Worm (Caenorhabditis elegans) whole organism, L4/young adult: Measurements from ENCODE around the gene C25H3.10.

ENCODE experiments used
- W03F9.2 ChIP-seq: fragments of 150-350 bp; optimal IDR thresholded peaks from 2 replicates; lab custom pipeline; 2014; ENCODE audit warnings: missing biosample characterization, missing genetic modification characterization
- dao-5 ChIP-seq: sonication (generic microtip); optimal IDR thresholded peaks from 2 replicates; lab custom pipeline; 2016; ENCODE audit warnings: missing genotype, missing genetic modification characterization, moderate library complexity, missing compliant biosample characterization
- him-1 ChIP-seq: sonication (generic microtip); optimal IDR thresholded peaks from 2 replicates; lab custom pipeline; 2016; ENCODE audit warnings: missing genotype, missing genetic modification reagents, missing genetic modification characterization, missing compliant biosample characterization

C25H3.10 gene

ce11 chrII:5691216-5691771, 7.5 kb downstream of the C25H3.10 start, which contains the start of the genes ndub-5 and eif-2D:
TSS of gene ndub-5 (minus strand) at chrII:5691353.
TSS of gene eif-2D (plus strand) at chrII:5691721.
- TF ChIP-seq W03F9.2 (tag; lab: Kevin White, UChicago) (no peak), him-1 (tag; lab: Kevin White, UChicago) (no peak), dao-5 (tag; lab: Kevin White, UChicago) (no peak)

- TF ChIP-seq him-1 (tag; lab: Kevin White, UChicago) (no peak), dao-5 (tag; lab: Kevin White, UChicago) (no peak), W03F9.2 (tag; lab: Kevin White, UChicago) (no peak)
Observed at ce11 chrII:5688959-5689358, 9.8 kb downstream of the C25H3.10 start, which contains the start of gene C25H3.11. TSS of gene C25H3.11 (minus strand) at chrII:5689040.

ce11 chrII:5680703-5681102, 18.1 kb downstream of the C25H3.10 start, which contains the start of gene flp-27:
TSS of gene flp-27 (plus strand) at chrII:5681003.
- TF ChIP-seq dao-5 (tag; lab: Kevin White, UChicago) (no peak), him-1 (tag; lab: Kevin White, UChicago) (no peak), W03F9.2 (tag; lab: Kevin White, UChicago) (no peak)

ce11 chrII:5669580-5669979, 29.2 kb downstream of the C25H3.10 start, which contains the start of gene C25H3.17:
TSS of gene C25H3.17 (minus strand) at chrII:5669680.
- TF ChIP-seq W03F9.2 (tag; lab: Kevin White, UChicago) (no peak), dao-5 (tag; lab: Kevin White, UChicago) (no peak), him-1 (tag; lab: Kevin White, UChicago) (no peak)

ce11 chrII:5668830-5669229, 29.9 kb downstream of the C25H3.10 start, which contains the start of gene C25H3.7:
TSS of gene C25H3.7 (minus strand) at chrII:5668930.
- no peak for TF ChIP-seq him-1 (tag; lab: Kevin White, UChicago)
- TF ChIP-seq W03F9.2 (tag; lab: Kevin White, UChicago), result no peak
- TF ChIP-seq dao-5 (tag; lab: Kevin White, UChicago), result no peak

ce11 chrII:5667540-5667939, 31.2 kb downstream of the C25H3.10 start:
- TF ChIP-seq him-1 (tag; lab: Kevin White, UChicago), result no peak
- no peak for TF ChIP-seq W03F9.2 (tag; lab: Kevin White, UChicago)
- no peak for TF ChIP-seq dao-5 (tag; lab: Kevin White, UChicago)

- no peak for TF ChIP-seq dao-5 (tag; lab: Kevin White, UChicago)
- TF ChIP-seq W03F9.2 (tag; lab: Kevin White, UChicago), result no peak
- no peak for TF ChIP-seq him-1 (tag; lab: Kevin White, UChicago)
Observed at ce11 chrII:5665991-5666390, 32.8 kb downstream of the C25H3.10 start, which contains the start of gene C25H3.16. TSS of gene C25H3.16 (plus strand) at chrII:5666291.

ce11 chrII:5665029-5665428, 33.7 kb downstream of the C25H3.10 start, which contains the start of gene C25H3.15:
TSS of gene C25H3.15 (plus strand) at chrII:5665329.
- TF ChIP-seq W03F9.2 (tag; lab: Kevin White, UChicago) (no peak), him-1 (tag; lab: Kevin White, UChicago) (no peak), dao-5 (tag; lab: Kevin White, UChicago) (no peak)

- no peak for TF ChIP-seq dao-5 (tag; lab: Kevin White, UChicago)
- TF ChIP-seq W03F9.2 (tag; lab: Kevin White, UChicago), result no peak
- no peak for TF ChIP-seq him-1 (tag; lab: Kevin White, UChicago)
Observed at ce11 chrII:5663180-5663791, 35.5 kb downstream of the C25H3.10 start.

ce11 chrII:5661735-5662177, 37.0 kb downstream of the C25H3.10 start:
- TF ChIP-seq dao-5 (tag; lab: Kevin White, UChicago) (peak; percentile 69), W03F9.2 (tag; lab: Kevin White, UChicago) (no peak), him-1 (tag; lab: Kevin White, UChicago) (peak; percentile 84)

- peak; percentile 33 for TF ChIP-seq W03F9.2 (tag; lab: Kevin White, UChicago)
- peak; percentile 73 for TF ChIP-seq him-1 (tag; lab: Kevin White, UChicago)
- no peak for TF ChIP-seq dao-5 (tag; lab: Kevin White, UChicago)
Observed at ce11 chrII:5660736-5661734, 37.7 kb downstream of the C25H3.10 start, which contains the start of the genes ift-43 and mdt-26. TSS of gene ift-43 (minus strand) at chrII:5660786. TSS of gene mdt-26 (plus strand) at chrII:5661181.

ce11 chrII:5660155-5660554, 38.6 kb downstream of the C25H3.10 start:
- TF ChIP-seq him-1 (tag; lab: Kevin White, UChicago), result no peak
- no peak for TF ChIP-seq dao-5 (tag; lab: Kevin White, UChicago)
- TF ChIP-seq W03F9.2 (tag; lab: Kevin White, UChicago), result no peak
